Fruit fly (Drosophila melanogaster) whole organism: ENCODE measurements around the gene COX6AL2.

Experiments used
- CG8478 ChIP-seq: fragments of >200 bp; optimal IDR thresholded peaks from 2 replicates; lab custom pipeline; 2018; ENCODE audit warnings: inconsistent platforms
- Dll ChIP-seq: fragments of >200 bp; optimal IDR thresholded peaks from 2 replicates; lab custom pipeline; 2017
- EcR ChIP-seq, 2 experiments: fragments of >200 bp; optimal IDR thresholded peaks; 2 replicates each; lab custom pipeline; 2017; ENCODE audit warnings: missing biosample characterization in 2 of 2, missing genetic modification characterization in 2 of 2, missing genetic modification reagents in 2 of 2
- pan ChIP-seq: fragments of >200 bp; optimal IDR thresholded peaks from 2 replicates; lab custom pipeline; 2017
- psq ChIP-seq: fragments of >200 bp; optimal IDR thresholded peaks from 2 replicates; lab custom pipeline; 2017
- usp ChIP-seq: fragments of >200 bp; optimal IDR thresholded peaks from 2 replicates; lab custom pipeline; 2017; ENCODE audit warnings: missing biosample characterization, missing genetic modification characterization, mixed read lengths

COX6AL2 gene

DNA sequence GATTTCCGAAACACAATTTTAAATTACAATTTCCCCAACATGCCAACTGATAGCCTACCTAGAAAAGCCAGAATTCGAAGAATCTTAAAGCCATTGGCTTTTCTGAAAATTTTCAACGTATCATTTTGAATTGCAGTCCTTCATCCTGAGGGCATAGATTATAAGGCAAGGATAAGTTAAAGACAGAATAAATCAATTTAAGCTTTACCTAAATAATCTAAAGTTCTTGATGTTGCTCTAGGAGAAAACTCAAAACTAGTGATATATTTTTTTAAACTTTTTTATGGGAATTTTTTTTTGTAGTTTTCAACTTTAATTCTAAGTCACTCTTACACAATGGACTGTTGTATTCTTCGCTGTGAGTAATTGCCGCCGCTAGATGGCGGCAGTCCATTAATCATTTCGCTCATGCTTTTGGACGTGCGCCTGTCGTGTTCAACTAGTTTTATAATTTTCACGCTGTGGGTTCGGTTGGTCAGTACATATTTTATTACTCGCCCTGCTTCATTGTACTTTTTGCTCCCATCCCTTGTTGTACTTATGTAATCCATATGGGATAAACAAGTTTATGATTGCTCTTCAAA is at the start of gene COX6AL2:
Gene COX6AL2 (minus strand): TSS at position 51 of the 584 bp plus-strand sequence.
- TF ChIP-seq usp (GFP tag; lab: Kevin White, UChicago) (no peak), pan (no peak), Dll (no peak), EcR (GFP tag; optimal IDR thresholded peaks at IDR 0.05; lab: Kevin White, UChicago) (no peak), CG8478 (lab: Kevin White, UChicago) (no peak), psq (no peak)

- TF ChIP-seq usp (GFP tag; lab: Kevin White, UChicago) = no peak
- TF ChIP-seq EcR (GFP tag; optimal IDR thresholded peaks at IDR 0.05; lab: Kevin White, UChicago) = no peak
- no peak for TF ChIP-seq pan
- TF ChIP-seq Dll = no peak
- no peak for TF ChIP-seq CG8478 (lab: Kevin White, UChicago)
- TF ChIP-seq psq = no peak
Measured at dm6 chr3L:18957032-18957431, 43.1 kb upstream of the COX6AL2 start.

- TF ChIP-seq pan (no peak), psq (no peak), CG8478 (lab: Kevin White, UChicago) (no peak), EcR (GFP tag; optimal IDR thresholded peaks at IDR 0.05; lab: Kevin White, UChicago) (no peak), Dll (no peak)
Measured at dm6 chr3L:18952399-18952798, 38.4 kb upstream of the COX6AL2 start.

DNA sequence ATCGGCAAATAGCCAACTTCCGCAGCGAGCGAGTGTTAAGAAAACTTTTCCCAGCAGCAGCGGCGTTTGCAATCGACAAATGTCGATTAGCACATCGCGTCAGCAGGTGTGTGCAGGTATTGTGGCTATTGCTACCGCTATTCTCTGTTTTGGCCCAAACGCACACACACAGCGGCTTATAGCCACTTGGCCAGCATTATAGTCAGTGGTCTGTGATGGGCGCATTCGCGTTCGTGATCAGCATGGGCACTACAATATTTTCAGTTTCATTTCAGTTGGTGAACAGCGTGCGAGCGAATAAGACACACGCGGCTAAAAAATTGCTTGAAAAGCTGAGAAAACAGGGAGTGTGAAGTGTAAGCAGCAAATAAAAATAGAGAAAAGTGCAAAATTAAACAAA is 36.4 kb upstream of the COX6AL2 start, which contains the start of gene CG6836:
Gene CG6836 (plus strand): TSS at position 271 of the 400 bp plus-strand sequence.
- TF ChIP-seq pan = no peak
- no peak for TF ChIP-seq psq
- no peak for TF ChIP-seq EcR (GFP tag; optimal IDR thresholded peaks at IDR 0.05; lab: Kevin White, UChicago)
- no peak for TF ChIP-seq usp (GFP tag; lab: Kevin White, UChicago)
- TF ChIP-seq CG8478 (lab: Kevin White, UChicago) = no peak
- no peak for TF ChIP-seq Dll

DNA sequence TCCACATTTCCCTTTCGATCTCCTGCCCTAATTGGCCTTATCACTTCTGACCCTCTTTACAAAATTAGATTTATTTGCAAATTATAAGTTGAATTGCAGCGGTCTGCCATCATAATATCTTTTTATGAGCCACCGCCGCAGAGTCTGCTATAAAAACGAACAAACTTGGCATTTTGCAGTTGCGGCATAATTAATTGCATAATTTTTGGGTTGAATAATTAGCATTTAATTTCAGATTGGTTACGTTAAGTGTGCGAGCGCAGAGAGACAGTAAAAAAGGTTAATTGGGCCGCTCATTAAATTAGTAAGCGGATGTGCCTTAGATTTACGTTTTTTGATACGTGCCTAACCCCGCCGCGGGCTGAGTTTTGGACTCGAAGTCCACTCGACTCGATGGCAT is 35.2 kb upstream of the COX6AL2 start:
- TF ChIP-seq psq = no peak
- TF ChIP-seq pan = no peak
- no peak for TF ChIP-seq Dll
- TF ChIP-seq CG8478 (lab: Kevin White, UChicago) = no peak
- TF ChIP-seq EcR (GFP tag; optimal IDR thresholded peaks at IDR 0.05; lab: Kevin White, UChicago) = no peak
- TF ChIP-seq usp (GFP tag; lab: Kevin White, UChicago) = no peak

DNA sequence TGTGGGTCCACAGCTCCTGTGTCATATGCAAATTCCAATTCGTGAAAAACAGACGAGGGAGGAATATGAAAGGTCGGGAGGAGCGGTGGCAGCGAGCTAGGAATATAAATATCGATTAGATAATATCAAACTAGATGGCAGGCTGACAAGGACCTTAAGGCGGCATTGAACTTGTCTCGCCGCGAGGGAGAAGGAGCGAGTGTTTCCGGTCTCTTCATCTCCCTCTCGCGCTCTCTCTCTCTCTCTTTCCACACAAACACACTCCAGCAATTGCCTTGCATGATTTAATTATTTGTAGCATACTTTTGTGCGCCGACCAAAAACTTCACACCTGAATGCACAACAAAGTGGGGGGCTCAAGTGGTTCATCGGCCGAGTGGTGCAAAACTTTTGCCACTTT is 33.0 kb upstream of the COX6AL2 start:
- no peak for TF ChIP-seq CG8478 (lab: Kevin White, UChicago)
- TF ChIP-seq usp (GFP tag; lab: Kevin White, UChicago) = no peak
- TF ChIP-seq psq = no peak
- TF ChIP-seq Dll = no peak
- no peak for TF ChIP-seq pan
- no peak for TF ChIP-seq EcR (GFP tag; optimal IDR thresholded peaks at IDR 0.05; lab: Kevin White, UChicago)

- TF ChIP-seq usp (GFP tag; lab: Kevin White, UChicago) (no peak), pan (no peak), EcR (GFP tag; optimal IDR thresholded peaks at IDR 0.05; lab: Kevin White, UChicago) (no peak), CG8478 (lab: Kevin White, UChicago) (no peak), Dll (no peak), psq (no peak)
Measured at dm6 chr3L:18945938-18946337, 32.0 kb upstream of the COX6AL2 start, which contains the start of gene CG32204. Gene CG32204, minus strand, starts transcription at chr3L:18946038.

- TF ChIP-seq pan (no peak), usp (GFP tag; lab: Kevin White, UChicago) (no peak)
Measured at dm6 chr3L:18924790-18925189, 10.8 kb upstream of the COX6AL2 start, which contains the start of gene CG43049. Gene CG43049, plus strand, starts transcription at chr3L:18925090.

dm6 chr3L:18922086-18922485 is 8.1 kb upstream of the COX6AL2 start, which contains the start of gene CG3819:
Gene CG3819, minus strand, starts transcription at chr3L:18922108.
- TF ChIP-seq pan (no peak), EcR (GFP tag; optimal IDR thresholded peaks at IDR 0.05; lab: Kevin White, UChicago) (no peak), usp (GFP tag; lab: Kevin White, UChicago) (no peak), CG8478 (lab: Kevin White, UChicago) (no peak), psq (no peak), Dll (no peak)

DNA sequence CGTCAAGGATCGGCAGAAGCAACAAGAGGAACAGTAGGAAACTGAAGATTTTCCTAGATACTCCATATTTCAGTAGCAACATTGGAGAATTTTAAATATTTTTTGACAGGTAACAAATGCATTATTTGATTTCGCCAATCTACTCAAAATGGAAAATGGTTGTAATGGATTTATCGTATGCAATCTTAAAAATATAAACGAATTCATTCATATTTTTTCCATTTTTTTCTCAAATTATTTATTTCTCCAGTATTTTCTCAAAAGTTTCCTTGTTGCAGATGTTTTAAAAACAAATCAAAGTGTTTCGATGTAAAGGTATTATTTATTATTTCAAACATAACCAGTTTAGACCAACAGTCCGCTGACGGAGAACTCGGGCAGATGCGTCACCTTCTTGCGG is 6.3 kb upstream of the COX6AL2 start, which contains the start of gene CG18223:
Gene CG18223 (minus strand): TSS at position 101 of the 400 bp plus-strand sequence.
- no peak for TF ChIP-seq EcR (GFP tag; optimal IDR thresholded peaks at IDR 0.05; lab: Kevin White, UChicago)
- no peak for TF ChIP-seq pan

- TF ChIP-seq CG8478 (lab: Kevin White, UChicago) = no peak
- no peak for TF ChIP-seq pan
- no peak for TF ChIP-seq psq
- TF ChIP-seq EcR (GFP tag; optimal IDR thresholded peaks at IDR 0.05; lab: Kevin White, UChicago) = no peak
- TF ChIP-seq Dll = no peak
- TF ChIP-seq usp (GFP tag; lab: Kevin White, UChicago) = no peak
Measured at dm6 chr3L:18917281-18917680, 3.3 kb upstream of the COX6AL2 start, which contains the start of gene CG6839. Gene CG6839, plus strand, starts transcription at chr3L:18917581.

DNA sequence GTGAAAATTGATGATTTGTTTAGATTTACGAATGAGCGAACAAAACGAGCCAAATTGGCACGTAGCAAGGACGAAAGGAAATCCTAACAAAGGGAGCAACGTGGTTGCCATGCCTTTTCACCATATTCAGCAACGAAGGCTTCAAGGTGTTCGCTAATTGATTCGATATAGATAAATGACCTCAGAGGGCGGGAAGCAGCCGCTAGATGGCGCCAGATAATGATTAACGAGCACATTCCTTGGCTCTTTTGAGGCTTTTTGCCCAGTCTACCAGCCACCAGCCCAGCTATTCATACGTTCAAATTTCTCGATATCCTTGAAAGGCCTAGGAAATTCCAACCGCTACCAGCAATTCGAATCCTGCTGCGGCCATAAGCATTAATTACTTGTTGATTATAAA is 2.5 kb upstream of the COX6AL2 start:
- TF ChIP-seq EcR (GFP tag; optimal IDR thresholded peaks at IDR 0.05; lab: Kevin White, UChicago) (no peak), pan (no peak), psq (no peak), Dll (no peak), CG8478 (lab: Kevin White, UChicago) (no peak), usp (GFP tag; lab: Kevin White, UChicago) (no peak)

- TF ChIP-seq pan (no peak), usp (GFP tag; lab: Kevin White, UChicago) (no peak), EcR (GFP tag; optimal IDR thresholded peaks at IDR 0.05; lab: Kevin White, UChicago) (no peak), psq (no peak), Dll (no peak), CG8478 (lab: Kevin White, UChicago) (no peak)
Measured at dm6 chr3L:18911082-18911481, 2.9 kb downstream of the COX6AL2 start, which contains the start of gene Ir75d. Gene Ir75d, minus strand, starts transcription at chr3L:18911182.
